Fruit fly (Drosophila melanogaster) whole organism, prepupa: Measurements from ENCODE around the gene Ntl.

Source experiments
- Blimp-1 ChIP-seq: fragments of 200-800 bp; sonication (Bioruptor generic); optimal IDR thresholded peaks from 3 replicates; lab custom pipeline; 2017; ENCODE audit warnings: missing biosample characterization, missing genetic modification characterization, mild to moderate bottlenecking, moderate library complexity, missing genetic modification reagents
- CG10631 ChIP-seq: fragments of 200-800 bp; sonication (Bioruptor generic); optimal IDR thresholded peaks from 2 replicates; lab custom pipeline; 2016; ENCODE audit warnings: missing biosample characterization, missing genetic modification characterization
- CG3919 ChIP-seq: fragments of 200-800 bp; sonication (Bioruptor generic); optimal IDR thresholded peaks from 3 replicates; lab custom pipeline; 2016; ENCODE audit warnings: missing biosample characterization, missing genetic modification characterization
- Ets21C ChIP-seq: fragments of 200-800 bp; sonication (Bioruptor generic); optimal IDR thresholded peaks from 3 replicates; lab custom pipeline; 2016; ENCODE audit warnings: missing biosample characterization, missing genetic modification characterization
- Hr38 ChIP-seq: sonication (Bioruptor generic); optimal IDR thresholded peaks from 2 replicates; lab custom pipeline; 2016; ENCODE audit warnings: missing biosample characterization, missing genetic modification characterization
- OdsH ChIP-seq: fragments of 200-800 bp; sonication (Bioruptor generic); optimal IDR thresholded peaks from 3 replicates; lab custom pipeline; 2016; ENCODE audit warnings: missing biosample characterization, missing genetic modification characterization
- dac ChIP-seq: fragments of 200-800 bp; sonication (Bioruptor generic); optimal IDR thresholded peaks from 2 replicates; lab custom pipeline; 2017; ENCODE audit warnings: missing biosample characterization, mild to moderate bottlenecking, missing genetic modification characterization
- dsx ChIP-seq: fragments of 200-800 bp; optimal IDR thresholded peaks from 3 replicates; lab custom pipeline; 2019; ENCODE audit warnings: missing biosample characterization, mild to moderate bottlenecking, missing genetic modification characterization, moderate library complexity; ENCODE audit not compliant: poor library complexity, severe bottlenecking
- topi ChIP-seq: fragments of 200-800 bp; sonication (Bioruptor generic); optimal IDR thresholded peaks from 3 replicates; lab custom pipeline; 2016; ENCODE audit warnings: missing biosample characterization, missing genetic modification characterization

dm6 chr2L:7716545-7716944 lies 5.9 kb downstream of the Ntl start, which contains the start of gene CG33296:
- TF ChIP-seq CG3919 (GFP tag; lab: Kevin White, UChicago) (no peak), dsx (GFP tag; lab: Kevin White, UChicago) (no peak), Blimp-1 (GFP tag; lab: Kevin White, UChicago) (no peak), Ets21C (GFP tag; lab: Kevin White, UChicago) (no peak), topi (GFP tag; lab: Kevin White, UChicago) (no peak), Hr38 (GFP tag; lab: Kevin White, UChicago) (no peak), dac (no peak), CG10631 (GFP tag; lab: Kevin White, UChicago) (no peak), OdsH (GFP tag; lab: Kevin White, UChicago) (no peak)
